Worm (Caenorhabditis elegans) whole organism, L4 larva: ENCODE data around the gene dct-12.
A peak's percentile ranks its signal among the peaks of the same experiment; 100 is the strongest.

Experiments
- D1046.2 ChIP-seq: fragments of 200-800 bp; sonication (Bioruptor generic); IDR thresholded peaks from 2 replicates; pipeline ENCODE4 v1.3.6; 2022; ENCODE audit warnings: missing genetic modification characterization, missing compliant biosample characterization
- F10B5.3 ChIP-seq: sonication (generic microtip); optimal IDR thresholded peaks from 2 replicates; lab custom pipeline; 2016; ENCODE audit warnings: mild to moderate bottlenecking, missing genetic modification characterization, missing compliant biosample characterization
- F44E2.7 ChIP-seq: fragments of 200-800 bp; sonication (Bioruptor generic); IDR thresholded peaks from 2 replicates; pipeline ENCODE4 v2.1.2; 2022; ENCODE audit warnings: missing genetic modification characterization, missing compliant biosample characterization
- R02D3.7 ChIP-seq: fragments of 150-350 bp; sonication (generic microtip); optimal IDR thresholded peaks from 3 replicates; lab custom pipeline; 2014; ENCODE audit warnings: missing biosample characterization, missing genetic modification characterization
- T20F7.1 ChIP-seq: fragments of 200-800 bp; sonication (Bioruptor generic); optimal IDR thresholded peaks from 2 replicates; lab custom pipeline; 2018; ENCODE audit warnings: mild to moderate bottlenecking, missing genetic modification characterization, missing compliant biosample characterization
- Y105C5A.15 ChIP-seq: fragments of 200-800 bp; sonication (Bioruptor generic); IDR thresholded peaks from 2 replicates; pipeline ENCODE4 v1.3.6; 2022; ENCODE audit warnings: missing genetic modification characterization, missing compliant biosample characterization
- Y5F2A.4 ChIP-seq: fragments of 200-800 bp; sonication (Bioruptor generic); optimal IDR thresholded peaks from 2 replicates; lab custom pipeline; 2018; ENCODE audit warnings: mild to moderate bottlenecking, missing genetic modification characterization, missing compliant biosample characterization
- Y75B8A.6 ChIP-seq: fragments of 200-800 bp; sonication (Bioruptor generic); IDR thresholded peaks from 2 replicates; pipeline ENCODE4 v1.3.6; 2022; ENCODE audit warnings: missing genetic modification reagents, missing genetic modification characterization, missing compliant biosample characterization
- aha-1 ChIP-seq: fragments of 150-350 bp; peaks from one replicate; lab custom pipeline; 2014; ENCODE audit warnings: missing biosample characterization, missing genetic modification characterization
- aly-2 ChIP-seq: sonication (generic microtip); optimal IDR thresholded peaks from 2 replicates; lab custom pipeline; 2018; ENCODE audit warnings: missing biosample characterization, missing genetic modification characterization
- ama-1 ChIP-seq: fragments of 150-350 bp; optimal IDR thresholded peaks from 2 replicates; lab custom pipeline; 2014; ENCODE audit warnings: inconsistent platforms, mixed read lengths
- ceh-20 ChIP-seq: fragments of 200-800 bp; sonication (Bioruptor generic); IDR thresholded peaks from 2 replicates; pipeline ENCODE4 v1.3.6; 2022; ENCODE audit warnings: missing genetic modification reagents, missing genetic modification characterization, missing compliant biosample characterization
- ceh-28 ChIP-seq: fragments of 150-350 bp; optimal IDR thresholded peaks from 2 replicates; lab custom pipeline; 2014; ENCODE audit warnings: missing biosample characterization, missing genetic modification reagents, missing genetic modification characterization
- ces-1 ChIP-seq: fragments of 150-350 bp; sonication (generic microtip); optimal IDR thresholded peaks from 4 replicates; lab custom pipeline; 2014; ENCODE audit warnings: missing biosample characterization, missing genetic modification reagents, missing genetic modification characterization
- cey-2 ChIP-seq: sonication (generic microtip); optimal IDR thresholded peaks from 3 replicates; lab custom pipeline; 2017; ENCODE audit warnings: missing genetic modification characterization, mild to moderate bottlenecking, missing compliant biosample characterization, antibody characterized with exemption, borderline replicate concordance; ENCODE audit not compliant: insufficient read depth
- daf-16 ChIP-seq, 3 experiments: sonication (generic microtip); optimal IDR thresholded peaks; 2 replicates each; lab custom pipeline; 2016 to 2017; ENCODE audit warnings: missing genetic modification characterization in 3 of 3, missing genetic modification reagents in 3 of 3, mild to moderate bottlenecking in 2 of 3, missing compliant biosample characterization in 2 of 3, missing biosample characterization in 1 of 3, moderate library complexity in 1 of 3
- daf-19 ChIP-seq: fragments of 200-800 bp; sonication (Bioruptor generic); conservative IDR thresholded peaks from 2 replicates; pipeline ENCODE4 v1.3.6; 2022; ENCODE audit warnings: missing genetic modification characterization, missing compliant biosample characterization
- dmd-6 ChIP-seq: fragments of 200-800 bp; sonication (Bioruptor generic); IDR thresholded peaks from 2 replicates; pipeline ENCODE4 v1.3.6; 2022; ENCODE audit warnings: missing genetic modification reagents, missing genetic modification characterization, missing compliant biosample characterization
- dmd-8 ChIP-seq: fragments of 200-800 bp; sonication (Bioruptor generic); IDR thresholded peaks from 2 replicates; pipeline ENCODE4 v1.3.6; 2022; ENCODE audit warnings: missing genetic modification characterization, missing compliant biosample characterization
- dpl-1 ChIP-seq: fragments of 150-350 bp; optimal IDR thresholded peaks from 2 replicates; lab custom pipeline; 2014; ENCODE audit warnings: missing biosample characterization, missing genetic modification reagents, missing genetic modification characterization
- duxl-1 ChIP-seq: sonication (generic microtip); optimal IDR thresholded peaks from 2 replicates; lab custom pipeline; 2016; ENCODE audit warnings: mild to moderate bottlenecking, missing genetic modification characterization, moderate library complexity, missing compliant biosample characterization; ENCODE audit not compliant: poor library complexity
- dve-1 ChIP-seq: sonication (generic microtip); optimal IDR thresholded peaks from 2 replicates; lab custom pipeline; 2017; ENCODE audit warnings: antibody characterized with exemption, mild to moderate bottlenecking, missing genetic modification characterization, missing compliant biosample characterization; ENCODE audit not compliant: insufficient read depth
- egl-27 ChIP-seq: sonication (generic microtip); optimal IDR thresholded peaks from 3 replicates; lab custom pipeline; 2017; ENCODE audit warnings: missing biosample characterization, missing genetic modification reagents, missing genetic modification characterization
- fos-1 ChIP-seq: fragments of 150-350 bp; optimal IDR thresholded peaks from 2 replicates; lab custom pipeline; 2014; ENCODE audit warnings: missing biosample characterization, missing genetic modification characterization
- hlh-30 ChIP-seq: sonication (generic microtip); optimal IDR thresholded peaks from 2 replicates; lab custom pipeline; 2017; ENCODE audit warnings: antibody characterized with exemption, mild to moderate bottlenecking, missing genetic modification characterization, missing compliant biosample characterization; ENCODE audit not compliant: insufficient read depth
- hmg-1.1 ChIP-seq: fragments of 200-800 bp; sonication (Bioruptor generic); IDR thresholded peaks from 2 replicates; pipeline ENCODE4 v1.3.6; 2022; ENCODE audit warnings: missing genetic modification reagents, missing genetic modification characterization, missing compliant biosample characterization
- jun-1 ChIP-seq: fragments of 150-350 bp; optimal IDR thresholded peaks from 2 replicates; lab custom pipeline; 2014; ENCODE audit warnings: missing biosample characterization, missing genetic modification reagents, missing genetic modification characterization
- lir-3 ChIP-seq: sonication (generic microtip); optimal IDR thresholded peaks from 2 replicates; lab custom pipeline; 2016; ENCODE audit warnings: mild to moderate bottlenecking, missing genetic modification characterization, missing compliant biosample characterization
- madf-5 ChIP-seq, 2 experiments: fragments of 200-800 bp; sonication (Bioruptor generic); IDR thresholded peaks; 2 replicates each; pipeline ENCODE4 v1.3.6; 2022; ENCODE audit warnings: missing compliant biosample characterization in 2 of 2, missing genetic modification characterization in 2 of 2
- madf-9 ChIP-seq: fragments of 200-800 bp; sonication (Bioruptor generic); conservative IDR thresholded peaks from 2 replicates; pipeline ENCODE4 v1.3.6; 2022; ENCODE audit warnings: missing genetic modification reagents, missing genetic modification characterization, missing compliant biosample characterization
- mdl-1 ChIP-seq, 2 experiments: fragments of 150-350 bp in 1 of 2; sonication (generic microtip) in 1 of 2; optimal IDR thresholded peaks; 2 replicates each; lab custom pipeline; 2014 to 2017; ENCODE audit warnings: missing biosample characterization in 2 of 2, missing genetic modification characterization in 2 of 2
- mes-2 ChIP-seq: sonication (generic microtip); optimal IDR thresholded peaks from 2 replicates; lab custom pipeline; 2016; ENCODE audit warnings: missing genotype, mild to moderate bottlenecking, missing genetic modification characterization, missing compliant biosample characterization; ENCODE audit not compliant: poor library complexity, severe bottlenecking
- mxl-2 ChIP-seq: fragments of 200-800 bp; sonication (Bioruptor generic); conservative IDR thresholded peaks from 2 replicates; pipeline ENCODE4 v1.3.6; 2022; ENCODE audit warnings: missing genetic modification reagents, missing genetic modification characterization, missing compliant biosample characterization
- nhr-102 ChIP-seq: sonication (generic microtip); optimal IDR thresholded peaks from 2 replicates; lab custom pipeline; 2016; ENCODE audit warnings: mild to moderate bottlenecking, missing genetic modification characterization, moderate library complexity, missing compliant biosample characterization
- nhr-42 ChIP-seq: fragments of 200-800 bp; sonication (Bioruptor generic); IDR thresholded peaks from 2 replicates; pipeline ENCODE4 v1.3.6; 2022; ENCODE audit warnings: missing genetic modification characterization, missing compliant biosample characterization
- nhr-48 ChIP-seq: sonication (generic microtip); optimal IDR thresholded peaks from 2 replicates; lab custom pipeline; 2016; ENCODE audit warnings: mild to moderate bottlenecking, missing genetic modification characterization, missing compliant biosample characterization
- nhr-77 ChIP-seq: fragments of 150-350 bp; optimal IDR thresholded peaks from 2 replicates; lab custom pipeline; 2014; ENCODE audit warnings: missing biosample characterization, missing genetic modification characterization
- pqm-1 ChIP-seq: sonication (generic microtip); optimal IDR thresholded peaks from 2 replicates; lab custom pipeline; 2017; ENCODE audit warnings: missing biosample characterization, missing genetic modification characterization
- rbr-2 ChIP-seq: sonication (generic microtip); optimal IDR thresholded peaks from 2 replicates; lab custom pipeline; 2016; ENCODE audit warnings: missing genotype, missing genetic modification characterization, missing compliant biosample characterization
- snpc-1.2 ChIP-seq: fragments of 200-800 bp; sonication (Bioruptor generic); IDR thresholded peaks from 2 replicates; pipeline ENCODE4 v1.3.6; 2022; ENCODE audit warnings: missing genetic modification reagents, missing genetic modification characterization, missing compliant biosample characterization
- spr-1 ChIP-seq: sonication (generic microtip); optimal IDR thresholded peaks from 2 replicates; lab custom pipeline; 2016; ENCODE audit warnings: mild to moderate bottlenecking, missing genetic modification characterization, missing compliant biosample characterization
- spr-3 ChIP-seq: fragments of 200-800 bp; sonication (Bioruptor generic); optimal IDR thresholded peaks from 2 replicates; lab custom pipeline; 2018; ENCODE audit warnings: mild to moderate bottlenecking, missing genetic modification characterization, missing compliant biosample characterization
- tag-97 ChIP-seq: fragments of 200-800 bp; sonication (Bioruptor generic); IDR thresholded peaks from 2 replicates; pipeline ENCODE4 v1.3.6; 2022; ENCODE audit warnings: missing genetic modification characterization, missing compliant biosample characterization
- unc-130 ChIP-seq: sonication (generic microtip); optimal IDR thresholded peaks from 2 replicates; lab custom pipeline; 2016; ENCODE audit warnings: missing genetic modification reagents, missing genetic modification characterization, missing compliant biosample characterization
- vab-7 ChIP-seq: fragments of 200-800 bp; sonication (Bioruptor generic); IDR thresholded peaks from 2 replicates; pipeline ENCODE4 v1.3.6; 2022; ENCODE audit warnings: missing genetic modification reagents, missing genetic modification characterization, missing compliant biosample characterization
- zag-1 ChIP-seq: fragments of 150-350 bp; optimal IDR thresholded peaks from 2 replicates; lab custom pipeline; 2014; ENCODE audit warnings: missing biosample characterization, missing genetic modification characterization
- zfp-2 ChIP-seq: sonication (generic microtip); optimal IDR thresholded peaks from 2 replicates; lab custom pipeline; 2016; ENCODE audit warnings: mild to moderate bottlenecking, missing genetic modification characterization, missing compliant biosample characterization
- ztf-7 ChIP-seq: fragments of 150-350 bp; optimal IDR thresholded peaks from 2 replicates; lab custom pipeline; 2014; ENCODE audit warnings: missing biosample characterization, missing genetic modification characterization

Gene dct-12

ce11 chrII:12382625-12383562 is 49.4 kb downstream of the dct-12 start, which contains the start of gene btb-14:
Gene btb-14, plus strand, starts transcription at chrII:12383463.
- no peak for TF ChIP-seq ama-1 (lab: Kevin White, UChicago)
- no peak for TF ChIP-seq madf-9
- TF ChIP-seq D1046.2: no peak
- TF ChIP-seq T20F7.1 (GFP tag; lab: Kevin White, UChicago): no peak
- 0 out of 2 replicates have a peak, but pooled peaks have one; percentile 19 for TF ChIP-seq ceh-20 (GFP tag; lab: Robert Waterston, UW)
- no peak for TF ChIP-seq daf-16 (GFP tag; optimal IDR thresholded peaks at IDR 0.05; lab: Kevin White, UChicago)
- TF ChIP-seq daf-16 (tag; optimal IDR thresholded peaks at IDR 0.05; lab: Kevin White, UChicago): no peak
- no peak for TF ChIP-seq aha-1 (tag; lab: Kevin White, UChicago)
- peak; percentile 24 for TF ChIP-seq rbr-2 (tag; lab: Kevin White, UChicago)
- no peak for TF ChIP-seq aly-2 (tag; lab: Kevin White, UChicago)
- TF ChIP-seq cey-2 (tag; lab: Kevin White, UChicago): no peak
- no peak for TF ChIP-seq nhr-42
- no peak for TF ChIP-seq zfp-2
- TF ChIP-seq unc-130: no peak
- no peak for TF ChIP-seq snpc-1.2
- TF ChIP-seq R02D3.7: no peak
- TF ChIP-seq mdl-1 (tag; optimal IDR thresholded peaks at IDR 0.05; lab: Kevin White, UChicago): peak in 1 of 2 experiments; percentile 21
- TF ChIP-seq jun-1 (tag; lab: Kevin White, UChicago): no peak
- TF ChIP-seq Y5F2A.4 (GFP tag; lab: Kevin White, UChicago): no peak
- TF ChIP-seq madf-5 (GFP tag; IDR thresholded peaks at IDR 0.05; lab: Robert Waterston, UW): no peak
- no peak for TF ChIP-seq ceh-28 (tag; lab: Kevin White, UChicago)
- no peak for TF ChIP-seq dpl-1
- TF ChIP-seq dmd-6 (GFP tag; lab: Robert Waterston, UW): peak; percentile 12; the same call in 1 of the 2 replicates
- TF ChIP-seq mes-2 (tag; lab: Kevin White, UChicago): no peak
- no peak for TF ChIP-seq Y75B8A.6 (GFP tag; lab: Robert Waterston, UW)
- no peak for TF ChIP-seq spr-3 (GFP tag; lab: Kevin White, UChicago)
- no peak for TF ChIP-seq duxl-1 (tag; lab: Kevin White, UChicago)
- TF ChIP-seq ztf-7 (tag; lab: Kevin White, UChicago): no peak
- TF ChIP-seq zag-1: no peak
- no peak for TF ChIP-seq tag-97 (GFP tag; lab: Robert Waterston, UW)
- no peak for TF ChIP-seq daf-19 (GFP tag; lab: Robert Waterston, UW)
- no peak for TF ChIP-seq hlh-30
- no peak for TF ChIP-seq dmd-8 (GFP tag; lab: Robert Waterston, UW)
- TF ChIP-seq Y105C5A.15 (GFP tag; lab: Robert Waterston, UW): no peak
- no peak for TF ChIP-seq F44E2.7 (GFP tag; lab: Robert Waterston, UW)
- TF ChIP-seq pqm-1 (tag; lab: Kevin White, UChicago): no peak
- no peak for TF ChIP-seq lir-3 (tag; lab: Kevin White, UChicago)
- TF ChIP-seq hmg-1.1 (GFP tag; lab: Robert Waterston, UW): peak; percentile 64; the same call in 1 of the 2 replicates
- no peak for TF ChIP-seq vab-7 (GFP tag; lab: Robert Waterston, UW)
- no peak for TF ChIP-seq F10B5.3 (tag; lab: Kevin White, UChicago)
- no peak for TF ChIP-seq nhr-48 (tag; lab: Kevin White, UChicago)
- TF ChIP-seq dve-1 (tag; lab: Kevin White, UChicago): no peak
- TF ChIP-seq egl-27: no peak
- TF ChIP-seq nhr-102 (tag; lab: Kevin White, UChicago): no peak
- no peak for TF ChIP-seq nhr-77
- TF ChIP-seq mxl-2: no peak
- no peak for TF ChIP-seq spr-1 (tag; lab: Kevin White, UChicago)
- TF ChIP-seq ces-1 (GFP tag; lab: Kevin White, UChicago): no peak
- TF ChIP-seq fos-1: no peak
